Fruit fly (Drosophila melanogaster) whole organism, larva: Measurements from ENCODE around the gene CG14331.
"Not testable (repeated sequence)": the region's sequence is repeated elsewhere in the genome, so short reads cannot be mapped to it uniquely, and the experiment has no call there.

Experiments
- noc ChIP-seq: fragments of 200-800 bp; sonication (Bioruptor generic); optimal IDR thresholded peaks from 3 replicates; lab custom pipeline; 2019; ENCODE audit warnings: missing biosample characterization, mild to moderate bottlenecking, missing genetic modification characterization, moderate library complexity

Gene CG14331

dm6 chr3R:17440628-17441027 lies at the start of gene CG14331:
TSS of gene CG14331 (minus strand) at chr3R:17440728.
- no peak for TF ChIP-seq noc (tag; lab: Kevin White, UChicago)

dm6 chr3R:17481262-17481661 lies 40.7 kb upstream of the CG14331 start:
- TF ChIP-seq noc (tag; lab: Kevin White, UChicago) = no peak

dm6 chr3R:17471007-17471406 lies 30.5 kb upstream of the CG14331 start:
- TF ChIP-seq noc (tag; lab: Kevin White, UChicago) = no peak

- not testable (repeated sequence) for TF ChIP-seq noc (tag; lab: Kevin White, UChicago)
Measured at dm6 chr3R:17456676-17457075, 16.1 kb upstream of the CG14331 start, which contains the start of gene CG14330. TSS of gene CG14330 (minus strand) at chr3R:17456776.

- no peak for TF ChIP-seq noc (tag; lab: Kevin White, UChicago)
Measured at dm6 chr3R:17449402-17449801, 8.9 kb upstream of the CG14331 start.

dm6 chr3R:17448758-17449157 lies 8.2 kb upstream of the CG14331 start, which contains the start of gene Eh:
TSS of gene Eh (minus strand) at chr3R:17448858.
- no peak for TF ChIP-seq noc (tag; lab: Kevin White, UChicago)

dm6 chr3R:17447615-17448014 lies 7.1 kb upstream of the CG14331 start:
- no peak for TF ChIP-seq noc (tag; lab: Kevin White, UChicago)

dm6 chr3R:17434330-17434729 lies 6.2 kb downstream of the CG14331 start, which contains the start of gene CG44090:
TSS of gene CG44090 (minus strand) at chr3R:17434430.
- TF ChIP-seq noc (tag; lab: Kevin White, UChicago) = no peak

dm6 chr3R:17433117-17433516 lies 7.4 kb downstream of the CG14331 start:
- no peak for TF ChIP-seq noc (tag; lab: Kevin White, UChicago)

dm6 chr3R:17430481-17430880 lies 10.0 kb downstream of the CG14331 start:
- TF ChIP-seq noc (tag; lab: Kevin White, UChicago) = no peak

dm6 chr3R:17426265-17426664 lies 14.3 kb downstream of the CG14331 start:
- TF ChIP-seq noc (tag; lab: Kevin White, UChicago) = no peak

dm6 chr3R:17425417-17425915 lies 15.1 kb downstream of the CG14331 start, which contains the start of gene cysu:
TSS of gene cysu (plus strand) at chr3R:17425768.
- no peak for TF ChIP-seq noc (tag; lab: Kevin White, UChicago)

dm6 chr3R:17422102-17422501 lies 18.4 kb downstream of the CG14331 start, which contains the start of gene CG14332:
TSS of gene CG14332 (minus strand) at chr3R:17422202.
- TF ChIP-seq noc (tag; lab: Kevin White, UChicago) = no peak

- TF ChIP-seq noc (tag; lab: Kevin White, UChicago) = no peak
Measured at dm6 chr3R:17420338-17420737, 20.2 kb downstream of the CG14331 start, which contains the start of gene CG42835. TSS of gene CG42835 (plus strand) at chr3R:17420638.

- TF ChIP-seq noc (tag; lab: Kevin White, UChicago) = no peak
Measured at dm6 chr3R:17418459-17418858, 22.1 kb downstream of the CG14331 start, which contains the start of gene CG42834. TSS of gene CG42834 (plus strand) at chr3R:17418759.

- TF ChIP-seq noc (tag; lab: Kevin White, UChicago) = no peak
Measured at dm6 chr3R:17417167-17417566, 23.4 kb downstream of the CG14331 start, which contains the start of gene CG33333. TSS of gene CG33333 (plus strand) at chr3R:17417467.

dm6 chr3R:17415439-17415838 lies 25.1 kb downstream of the CG14331 start, which contains the start of gene CG5866:
TSS of gene CG5866 (plus strand) at chr3R:17415739.
- TF ChIP-seq noc (tag; lab: Kevin White, UChicago) = no peak
